Worm (Caenorhabditis elegans): ENCODE measurements around the gene nhr-66.

ce11 chrIV:8188421-8189112 is 47.8 kb downstream of the nhr-66 start:
- no peak for TF ChIP-seq odd-2 (tag; optimal IDR thresholded peaks at IDR 0.05)
- TF ChIP-seq lim-6 (tag; optimal IDR thresholded peaks at IDR 0.05), result no peak
- no peak for TF ChIP-seq zip-5 (tag; optimal IDR thresholded peaks at IDR 0.05)
- TF ChIP-seq unc-42 (tag; optimal IDR thresholded peaks at IDR 0.05), result no peak
- TF ChIP-seq hlh-13 (GFP tag; optimal IDR thresholded peaks at IDR 0.05), result no peak
- peak; percentile 57 for TF ChIP-seq ama-1 (optimal IDR thresholded peaks at IDR 0.05)
- TF ChIP-seq C38D4.7 (GFP tag; optimal IDR thresholded peaks at IDR 0.05), result no peak
- TF ChIP-seq syd-9 (tag; optimal IDR thresholded peaks at IDR 0.05), result no peak
- no peak for TF ChIP-seq ceh-22 (tag; optimal IDR thresholded peaks at IDR 0.05)
- no peak for TF ChIP-seq tbx-2 (tag; optimal IDR thresholded peaks at IDR 0.05)
- no peak for TF ChIP-seq unc-55 (GFP tag; optimal IDR thresholded peaks at IDR 0.05)
- no peak for TF ChIP-seq elt-2 (tag; optimal IDR thresholded peaks at IDR 0.05)
- no peak for TF ChIP-seq ceh-45 (GFP tag; IDR thresholded peaks at IDR 0.05)

Data from whole organism, late embryonic.